Worm (Caenorhabditis elegans): Measurements from ENCODE around the gene F21D9.2.

The F21D9.2 gene

ce11 chrV:19231167-19231566 lies 31.1 kb downstream of the F21D9.2 start:
- TF ChIP-seq snpc-4 (tag; optimal IDR thresholded peaks at IDR 0.05) (no peak), lin-39 (tag; optimal IDR thresholded peaks at IDR 0.05) (no peak), C34F6.9 (tag; optimal IDR thresholded peaks at IDR 0.05) (no peak), nhr-129 (tag; optimal IDR thresholded peaks at IDR 0.05) (no peak), ztf-11 (tag; optimal IDR thresholded peaks at IDR 0.05) (no peak), crh-2 (tag; optimal IDR thresholded peaks at IDR 0.05) (no peak), ceh-82 (tag; optimal IDR thresholded peaks at IDR 0.05) (no peak), ZK546.5 (tag; optimal IDR thresholded peaks at IDR 0.05) (no peak), fos-1 (tag; optimal IDR thresholded peaks at IDR 0.05) (no peak), ama-1 (optimal IDR thresholded peaks at IDR 0.05) (no peak), nhr-237 (tag; optimal IDR thresholded peaks at IDR 0.05) (no peak), alr-1 (tag; optimal IDR thresholded peaks at IDR 0.05) (no peak), sem-4 (tag; optimal IDR thresholded peaks at IDR 0.05) (no peak), nhr-12 (tag; optimal IDR thresholded peaks at IDR 0.05) (no peak), lsy-2 (tag; optimal IDR thresholded peaks at IDR 0.05) (no peak), mbf-1 (tag; optimal IDR thresholded peaks at IDR 0.05) (no peak), blmp-1 (tag; optimal IDR thresholded peaks at IDR 0.05; ENCODE audit: insufficient read depth) (no peak)

ce11 chrV:19230413-19230812 lies 31.8 kb downstream of the F21D9.2 start, which contains the start of gene sqst-3:
TSS of gene sqst-3 (plus strand) at chrV:19230782.
- TF ChIP-seq F13H6.1 (tag; optimal IDR thresholded peaks at IDR 0.05) (no peak), nhr-237 (tag; optimal IDR thresholded peaks at IDR 0.05) (no peak), R02D3.7 (tag; optimal IDR thresholded peaks at IDR 0.05) (no peak), mdl-1 (tag; optimal IDR thresholded peaks at IDR 0.05) (no peak), nhr-10 (tag; optimal IDR thresholded peaks at IDR 0.05) (no peak), lin-11 (tag; optimal IDR thresholded peaks at IDR 0.05) (no peak), lsy-2 (tag; optimal IDR thresholded peaks at IDR 0.05) (no peak), sma-9 (GFP tag; optimal IDR thresholded peaks at IDR 0.05) (no peak), sma-9 (tag; optimal IDR thresholded peaks at IDR 0.05) (no peak), fos-1 (tag; optimal IDR thresholded peaks at IDR 0.05) (no peak), snpc-4 (tag; optimal IDR thresholded peaks at IDR 0.05) (no peak), nhr-6 (tag; optimal IDR thresholded peaks at IDR 0.05) (no peak), alr-1 (tag; optimal IDR thresholded peaks at IDR 0.05) (no peak), unc-55 (GFP tag; optimal IDR thresholded peaks at IDR 0.05) (no peak), mab-5 (tag; optimal IDR thresholded peaks at IDR 0.05) (no peak), nhr-129 (tag; optimal IDR thresholded peaks at IDR 0.05) (no peak), nhr-21 (tag; optimal IDR thresholded peaks at IDR 0.05) (no peak), elt-1 (tag; optimal IDR thresholded peaks at IDR 0.05) (no peak), C34F6.9 (tag; optimal IDR thresholded peaks at IDR 0.05) (no peak)

- no peak for TF ChIP-seq lsy-2 (tag; optimal IDR thresholded peaks at IDR 0.05)
- no peak for TF ChIP-seq unc-62 (GFP tag; optimal IDR thresholded peaks at IDR 0.05)
- TF ChIP-seq unc-55 (GFP tag; optimal IDR thresholded peaks at IDR 0.05) = no peak
- no peak for TF ChIP-seq Y55F3AM.14 (GFP tag; optimal IDR thresholded peaks at IDR 0.05)
- no peak for TF ChIP-seq mab-5 (tag; optimal IDR thresholded peaks at IDR 0.05)
- no peak for TF ChIP-seq ztf-11 (tag; optimal IDR thresholded peaks at IDR 0.05)
- TF ChIP-seq nhr-11 (tag; optimal IDR thresholded peaks at IDR 0.05) = no peak
- TF ChIP-seq crh-2 (tag; optimal IDR thresholded peaks at IDR 0.05) = no peak
- TF ChIP-seq lin-11 (tag; optimal IDR thresholded peaks at IDR 0.05) = no peak
- no peak for TF ChIP-seq gmeb-1 (tag; optimal IDR thresholded peaks at IDR 0.05)
- no peak for TF ChIP-seq aly-2 (tag; optimal IDR thresholded peaks at IDR 0.05)
Measured at ce11 chrV:19217675-19218074, 44.6 kb downstream of the F21D9.2 start, which contains the start of gene oac-49. TSS of gene oac-49 (plus strand) at chrV:19217975.

- TF ChIP-seq R02D3.7 (tag; optimal IDR thresholded peaks at IDR 0.05) = no peak
- TF ChIP-seq fos-1 (tag; optimal IDR thresholded peaks at IDR 0.05) = peak; percentile 93
- TF ChIP-seq ztf-4 (tag; optimal IDR thresholded peaks at IDR 0.05) = no peak
Measured at ce11 chrV:19217104-19217503, 45.1 kb downstream of the F21D9.2 start, which contains the start of gene srr-2. TSS of gene srr-2 (minus strand) at chrV:19217176.

- TF ChIP-seq elt-1 (tag; optimal IDR thresholded peaks at IDR 0.05) (no peak), nhr-129 (tag; optimal IDR thresholded peaks at IDR 0.05) (peak; percentile 4), crh-2 (tag; optimal IDR thresholded peaks at IDR 0.05) (peak; percentile 71), nhr-21 (tag; optimal IDR thresholded peaks at IDR 0.05) (peak; percentile 38), sma-3 (GFP tag; optimal IDR thresholded peaks at IDR 0.05) (peak; percentile 35), nhr-25 (tag; optimal IDR thresholded peaks at IDR 0.05) (peak; percentile 21), nhr-6 (tag; optimal IDR thresholded peaks at IDR 0.05) (no peak), alr-1 (tag; optimal IDR thresholded peaks at IDR 0.05) (no peak), fos-1 (tag; optimal IDR thresholded peaks at IDR 0.05) (peak; percentile 67), F13H6.1 (tag; optimal IDR thresholded peaks at IDR 0.05) (peak; percentile 17), gmeb-1 (tag; optimal IDR thresholded peaks at IDR 0.05) (peak; percentile 6), sma-9 (GFP tag; optimal IDR thresholded peaks at IDR 0.05) (peak; percentile 72), sma-9 (tag; optimal IDR thresholded peaks at IDR 0.05) (no peak), lin-13 (GFP tag; optimal IDR thresholded peaks at IDR 0.05) (peak; percentile 22)
Measured at ce11 chrV:19212354-19212753, 49.9 kb downstream of the F21D9.2 start.
